Worm (Caenorhabditis elegans) whole organism, L2 larva: ENCODE data around the gene C35A5.8.
A peak's percentile ranks its signal among the peaks of the same experiment; 100 is the strongest.

ENCODE experiments used
- ZK546.5 ChIP-seq: sonication (generic microtip); optimal IDR thresholded peaks from 2 replicates; lab custom pipeline; 2017; ENCODE audit warnings: missing biosample characterization, missing genetic modification characterization
- aly-2 ChIP-seq: fragments of 150-350 bp; optimal IDR thresholded peaks from 2 replicates; lab custom pipeline; 2014; ENCODE audit warnings: missing biosample characterization, missing genetic modification characterization
- ama-1 ChIP-seq: fragments of 150-350 bp; optimal IDR thresholded peaks from 2 replicates; lab custom pipeline; 2018; ENCODE audit warnings: inconsistent platforms
- blmp-1 ChIP-seq: sonication (generic microtip); optimal IDR thresholded peaks from 2 replicates; lab custom pipeline; 2017; ENCODE audit warnings: missing genetic modification characterization, mild to moderate bottlenecking, missing compliant biosample characterization, antibody characterized with exemption, moderate library complexity; ENCODE audit not compliant: insufficient read depth
- ceh-16 ChIP-seq: fragments of 150-350 bp; optimal IDR thresholded peaks from 2 replicates; lab custom pipeline; 2014; ENCODE audit warnings: missing biosample characterization, missing genetic modification characterization
- ceh-82 ChIP-seq: fragments of 150-350 bp; optimal IDR thresholded peaks from 2 replicates; lab custom pipeline; 2014; ENCODE audit warnings: missing biosample characterization, missing genetic modification characterization
- crh-2 ChIP-seq: sonication (generic microtip); optimal IDR thresholded peaks from 2 replicates; lab custom pipeline; 2017; ENCODE audit warnings: missing biosample characterization, missing genetic modification characterization
- elt-1 ChIP-seq: fragments of 150-350 bp; optimal IDR thresholded peaks from 2 replicates; lab custom pipeline; 2014; ENCODE audit warnings: missing biosample characterization, missing genetic modification characterization
- elt-3 ChIP-seq: sonication (generic microtip); optimal IDR thresholded peaks from 2 replicates; lab custom pipeline; 2017; ENCODE audit warnings: missing biosample characterization, missing genetic modification characterization
- fos-1 ChIP-seq: fragments of 150-350 bp; optimal IDR thresholded peaks from 2 replicates; lab custom pipeline; 2014; ENCODE audit warnings: missing biosample characterization, missing genetic modification characterization
- gmeb-1 ChIP-seq: fragments of 150-350 bp; optimal IDR thresholded peaks from 2 replicates; lab custom pipeline; 2014; ENCODE audit warnings: missing biosample characterization, missing genetic modification characterization
- lin-11 ChIP-seq: fragments of 150-350 bp; sonication (generic microtip); optimal IDR thresholded peaks from 2 replicates; lab custom pipeline; 2014; ENCODE audit warnings: missing biosample characterization, missing genetic modification characterization, inconsistent platforms, mixed read lengths
- lin-13 ChIP-seq: fragments of 150-350 bp; optimal IDR thresholded peaks from 2 replicates; lab custom pipeline; 2014; ENCODE audit warnings: missing biosample characterization, missing genetic modification reagents, missing genetic modification characterization
- lsy-2 ChIP-seq, 2 experiments: fragments of 150-350 bp in 1 of 2; sonication (generic microtip) in 1 of 2; optimal IDR thresholded peaks; 2 replicates each; lab custom pipeline; 2014 to 2017; ENCODE audit warnings: missing biosample characterization in 2 of 2, missing genetic modification characterization in 2 of 2
- mdl-1 ChIP-seq, 2 experiments: fragments of 150-350 bp in 1 of 2; sonication (generic microtip) in 1 of 2; optimal IDR thresholded peaks; 2 replicates each; lab custom pipeline; 2017; ENCODE audit warnings: missing biosample characterization in 2 of 2, missing genetic modification characterization in 2 of 2
- nhr-10 ChIP-seq: sonication (generic microtip); optimal IDR thresholded peaks from 2 replicates; lab custom pipeline; 2017; ENCODE audit warnings: missing biosample characterization, missing genetic modification characterization
- nhr-12 ChIP-seq: fragments of 150-350 bp; optimal IDR thresholded peaks from 2 replicates; lab custom pipeline; 2014; ENCODE audit warnings: missing biosample characterization, missing genetic modification characterization
- nhr-129 ChIP-seq: fragments of 150-350 bp; optimal IDR thresholded peaks from 2 replicates; lab custom pipeline; 2014; ENCODE audit warnings: missing biosample characterization, missing genetic modification characterization
- nhr-21 ChIP-seq: fragments of 150-350 bp; optimal IDR thresholded peaks from 2 replicates; lab custom pipeline; 2014; ENCODE audit warnings: missing biosample characterization, missing genetic modification characterization
- nhr-237 ChIP-seq: fragments of 150-350 bp; optimal IDR thresholded peaks from 2 replicates; lab custom pipeline; 2014; ENCODE audit warnings: missing biosample characterization, missing genetic modification characterization
- nhr-25 ChIP-seq: fragments of 150-350 bp; sonication (generic microtip); optimal IDR thresholded peaks from 3 replicates; lab custom pipeline; 2014; ENCODE audit warnings: missing biosample characterization, missing genetic modification characterization
- nhr-6 ChIP-seq: fragments of 150-350 bp; optimal IDR thresholded peaks from 2 replicates; lab custom pipeline; 2014; ENCODE audit warnings: missing biosample characterization, missing genetic modification characterization
- nhr-77 ChIP-seq: fragments of 150-350 bp; optimal IDR thresholded peaks from 2 replicates; lab custom pipeline; 2014; ENCODE audit warnings: missing biosample characterization, missing genetic modification characterization
- peb-1 ChIP-seq: fragments of 150-350 bp; optimal IDR thresholded peaks from 2 replicates; lab custom pipeline; 2014; ENCODE audit warnings: missing biosample characterization, missing genetic modification characterization
- sem-4 ChIP-seq: fragments of 150-350 bp; optimal IDR thresholded peaks from 2 replicates; lab custom pipeline; 2014; ENCODE audit warnings: missing biosample characterization, missing genetic modification reagents, missing genetic modification characterization
- sma-3 ChIP-seq: sonication (generic microtip); optimal IDR thresholded peaks from 2 replicates; lab custom pipeline; 2016; ENCODE audit warnings: missing genetic modification reagents, missing genetic modification characterization, missing compliant biosample characterization
- sma-9 ChIP-seq, 2 experiments: fragments of 150-350 bp in 1 of 2; sonication (generic microtip) in 1 of 2; optimal IDR thresholded peaks; 2 replicates each; lab custom pipeline; 2014 to 2016; ENCODE audit warnings: missing genetic modification characterization in 2 of 2, mild to moderate bottlenecking in 1 of 2, missing biosample characterization in 1 of 2, missing compliant biosample characterization in 1 of 2, missing genetic modification reagents in 1 of 2, moderate library complexity in 1 of 2
- ztf-1 ChIP-seq: fragments of 200-800 bp; sonication (Bioruptor generic); conservative IDR thresholded peaks from 2 replicates; pipeline ENCODE4 v1.3.6; 2022; ENCODE audit warnings: missing genetic modification characterization, missing compliant biosample characterization
- ztf-11 ChIP-seq: sonication (generic microtip); optimal IDR thresholded peaks from 2 replicates; lab custom pipeline; 2017; ENCODE audit warnings: missing biosample characterization, missing genetic modification characterization

Gene C35A5.8

ce11 chrV:10564830-10565365 is 39.2 kb upstream of the C35A5.8 start, which contains the start of gene cat-4:
cat-4 (plus strand) TSS chrV:10564880.
- peak; percentile 50 for TF ChIP-seq sma-9 (GFP tag; optimal IDR thresholded peaks at IDR 0.05; lab: Kevin White, UChicago)
- TF ChIP-seq sma-9 (tag; optimal IDR thresholded peaks at IDR 0.05; lab: Kevin White, UChicago) = no peak
- peak; percentile 19 for TF ChIP-seq gmeb-1 (tag; lab: Kevin White, UChicago)
- no peak for TF ChIP-seq mdl-1 (tag; optimal IDR thresholded peaks at IDR 0.05; lab: Kevin White, UChicago)

ce11 chrV:10564140-10564539 is 38.4 kb upstream of the C35A5.8 start:
- TF ChIP-seq elt-3 (tag; lab: Kevin White, UChicago) = no peak
- TF ChIP-seq peb-1 (tag; lab: Kevin White, UChicago) = no peak
- peak; percentile 17 for TF ChIP-seq blmp-1
- no peak for TF ChIP-seq aly-2 (tag; lab: Kevin White, UChicago)
- TF ChIP-seq lsy-2 (tag; optimal IDR thresholded peaks at IDR 0.05; lab: Kevin White, UChicago) = no peak
- TF ChIP-seq ceh-82 (tag; lab: Kevin White, UChicago) = no peak

- TF ChIP-seq nhr-25 (tag; lab: Kevin White, UChicago) (no peak), sem-4 (tag; lab: Kevin White, UChicago) (no peak)
Measured at ce11 chrV:10562817-10563216, 37.1 kb upstream of the C35A5.8 start.

- TF ChIP-seq ama-1 (lab: Kevin White, UChicago) = no peak
- no peak for TF ChIP-seq ztf-11 (tag; lab: Kevin White, UChicago)
- TF ChIP-seq ZK546.5 (tag; lab: Kevin White, UChicago) = no peak
- no peak for TF ChIP-seq nhr-10 (tag; lab: Kevin White, UChicago)
- no peak for TF ChIP-seq aly-2 (tag; lab: Kevin White, UChicago)
- TF ChIP-seq nhr-237 (tag; lab: Kevin White, UChicago) = no peak
- no peak for TF ChIP-seq ceh-16
- no peak for TF ChIP-seq sma-9 (GFP tag; optimal IDR thresholded peaks at IDR 0.05; lab: Kevin White, UChicago)
- TF ChIP-seq sma-9 (tag; optimal IDR thresholded peaks at IDR 0.05; lab: Kevin White, UChicago) = no peak
Measured at ce11 chrV:10561632-10562031, 35.9 kb upstream of the C35A5.8 start.

ce11 chrV:10560621-10561020 is 34.9 kb upstream of the C35A5.8 start, which contains the start of gene col-152:
col-152 (plus strand) TSS chrV:10560921.
- TF ChIP-seq crh-2 (tag; lab: Kevin White, UChicago) = no peak
- no peak for TF ChIP-seq nhr-77 (tag; lab: Kevin White, UChicago)

ce11 chrV:10557676-10558075 is 32.0 kb upstream of the C35A5.8 start, which contains the start of gene best-14:
best-14 (plus strand) TSS chrV:10557976.
- no peak for TF ChIP-seq ZK546.5 (tag; lab: Kevin White, UChicago)
- no peak for TF ChIP-seq lsy-2 (tag; optimal IDR thresholded peaks at IDR 0.05; lab: Kevin White, UChicago)
- TF ChIP-seq ztf-1 = no peak
- no peak for TF ChIP-seq ceh-16
- TF ChIP-seq elt-3 (tag; lab: Kevin White, UChicago) = no peak
- no peak for TF ChIP-seq mdl-1 (tag; optimal IDR thresholded peaks at IDR 0.05; lab: Kevin White, UChicago)
- no peak for TF ChIP-seq nhr-129 (tag; lab: Kevin White, UChicago)
- TF ChIP-seq nhr-237 (tag; lab: Kevin White, UChicago) = no peak
- TF ChIP-seq lin-13 (GFP tag; lab: Kevin White, UChicago) = no peak
- no peak for TF ChIP-seq lin-11 (tag; lab: Kevin White, UChicago)

- peak; percentile 3 for TF ChIP-seq blmp-1
- no peak for TF ChIP-seq nhr-6 (tag; lab: Kevin White, UChicago)
- TF ChIP-seq nhr-237 (tag; lab: Kevin White, UChicago) = no peak
- TF ChIP-seq crh-2 (tag; lab: Kevin White, UChicago) = peak; percentile 1
- no peak for TF ChIP-seq elt-1 (tag; lab: Kevin White, UChicago)
- peak; percentile 24 for TF ChIP-seq nhr-21 (tag; lab: Kevin White, UChicago)
- peak; percentile 7 for TF ChIP-seq fos-1 (tag; lab: Kevin White, UChicago)
- TF ChIP-seq nhr-12 (tag; lab: Kevin White, UChicago) = no peak
- no peak for TF ChIP-seq ztf-1
- TF ChIP-seq ZK546.5 (tag; lab: Kevin White, UChicago) = no peak
- no peak for TF ChIP-seq elt-3 (tag; lab: Kevin White, UChicago)
- peak; percentile 63 for TF ChIP-seq sma-3 (GFP tag; lab: Kevin White, UChicago)
- TF ChIP-seq lsy-2 (tag; optimal IDR thresholded peaks at IDR 0.05; lab: Kevin White, UChicago) = no peak
- peak; percentile 43 for TF ChIP-seq sma-9 (GFP tag; optimal IDR thresholded peaks at IDR 0.05; lab: Kevin White, UChicago)
- TF ChIP-seq sma-9 (tag; optimal IDR thresholded peaks at IDR 0.05; lab: Kevin White, UChicago) = no peak
- TF ChIP-seq, all 48 proteins: peak for 6
Measured at ce11 chrV:10557094-10557493, 31.4 kb upstream of the C35A5.8 start.
